Worm (Caenorhabditis elegans): ENCODE data around the gene R11G11.16.

- no peak for TF ChIP-seq unc-62 (GFP tag; optimal IDR thresholded peaks at IDR 0.05)
- TF ChIP-seq ztf-4 (tag; optimal IDR thresholded peaks at IDR 0.05) = no peak
- TF ChIP-seq lin-13 (GFP tag; optimal IDR thresholded peaks at IDR 0.05) = no peak
- TF ChIP-seq nhr-77 (tag; optimal IDR thresholded peaks at IDR 0.05) = no peak
- no peak for TF ChIP-seq ama-1 (optimal IDR thresholded peaks at IDR 0.05)
- TF ChIP-seq mbf-1 (tag; optimal IDR thresholded peaks at IDR 0.05) = no peak
- TF ChIP-seq R02D3.7 (tag; optimal IDR thresholded peaks at IDR 0.05) = no peak
- no peak for TF ChIP-seq sem-4 (tag; optimal IDR thresholded peaks at IDR 0.05)
- no peak for TF ChIP-seq mab-5 (tag; optimal IDR thresholded peaks at IDR 0.05)
- TF ChIP-seq elt-3 (tag; optimal IDR thresholded peaks at IDR 0.05) = no peak
- no peak for TF ChIP-seq zag-1 (tag; optimal IDR thresholded peaks at IDR 0.05)
- no peak for TF ChIP-seq unc-55 (GFP tag; optimal IDR thresholded peaks at IDR 0.05)
- TF ChIP-seq blmp-1 (tag; optimal IDR thresholded peaks at IDR 0.05; ENCODE audit: insufficient read depth) = no peak
- TF ChIP-seq ceh-16 (tag; optimal IDR thresholded peaks at IDR 0.05) = no peak
Observed at ce11 chrV:484285-484890, 40.6 kb downstream of the R11G11.16 start, which contains the start of gene nhr-212.

All from whole organism, L2 larva.